Worm (Caenorhabditis elegans) whole organism, young adult: ENCODE data around the gene K08F11.1.

Experiments used
- B0019.2 ChIP-seq: fragments of 200-800 bp; sonication (Bioruptor generic); conservative IDR thresholded peaks from 2 replicates; pipeline ENCODE4 v1.3.6; 2022; ENCODE audit warnings: missing genetic modification reagents, missing genetic modification characterization, missing compliant biosample characterization
- B0035.1 ChIP-seq: sonication (generic microtip); optimal IDR thresholded peaks from 2 replicates; lab custom pipeline; 2016; ENCODE audit warnings: missing genetic modification characterization, mild to moderate bottlenecking, missing compliant biosample characterization, missing genotype, missing genetic modification reagents
- B0336.3 ChIP-seq: fragments of 200-800 bp; sonication (Bioruptor generic); IDR thresholded peaks from 2 replicates; pipeline ENCODE4 v1.3.6; 2022; ENCODE audit warnings: missing genetic modification characterization, missing compliant biosample characterization
- C17E4.6 ChIP-seq: fragments of 200-800 bp; sonication (Bioruptor generic); IDR thresholded peaks from 2 replicates; pipeline ENCODE4 v1.3.6; 2022; ENCODE audit warnings: missing genetic modification reagents, missing genetic modification characterization, missing compliant biosample characterization
- F22D6.2 ChIP-seq: sonication (generic microtip); optimal IDR thresholded peaks from 2 replicates; lab custom pipeline; 2016; ENCODE audit warnings: mild to moderate bottlenecking, missing genetic modification characterization, missing compliant biosample characterization
- F39B2.1 ChIP-seq: fragments of 200-800 bp; sonication (Bioruptor generic); IDR thresholded peaks from 2 replicates; pipeline ENCODE4 v1.3.6; 2022; ENCODE audit warnings: missing genetic modification reagents, missing genetic modification characterization, missing compliant biosample characterization
- F55B11.4 ChIP-seq: sonication (generic microtip); optimal IDR thresholded peaks from 2 replicates; lab custom pipeline; 2016; ENCODE audit warnings: missing compliant biosample characterization, missing genetic modification characterization, borderline replicate concordance; ENCODE audit not compliant: insufficient read depth
- F57A8.1 ChIP-seq: fragments of 200-800 bp; sonication (Bioruptor generic); optimal IDR thresholded peaks from 2 replicates; lab custom pipeline; 2018; ENCODE audit warnings: mild to moderate bottlenecking, missing genetic modification characterization, moderate library complexity, missing compliant biosample characterization
- F57C9.4 ChIP-seq: sonication (generic microtip); optimal IDR thresholded peaks from 2 replicates; lab custom pipeline; 2017; ENCODE audit warnings: mild to moderate bottlenecking, missing genetic modification characterization, missing compliant biosample characterization
- K11D2.4 ChIP-seq: fragments of 200-800 bp; sonication (Bioruptor generic); IDR thresholded peaks from 2 replicates; pipeline ENCODE4 v1.3.6; 2022; ENCODE audit warnings: missing genetic modification reagents, missing genetic modification characterization, missing compliant biosample characterization
- Y53G8AR.9 ChIP-seq: fragments of 200-800 bp; sonication (Bioruptor generic); conservative IDR thresholded peaks from 2 replicates; pipeline ENCODE4 v1.3.6; 2022; ENCODE audit warnings: missing genetic modification reagents, missing genetic modification characterization, missing compliant biosample characterization
- Y56A3A.18 ChIP-seq: fragments of 200-800 bp; sonication (Bioruptor generic); IDR thresholded peaks from 2 replicates; pipeline ENCODE4 v1.3.6; 2022; ENCODE audit warnings: missing genetic modification reagents, missing genetic modification characterization, missing compliant biosample characterization
- akir-1 ChIP-seq: fragments of 200-800 bp; sonication (Bioruptor generic); optimal IDR thresholded peaks from 2 replicates; lab custom pipeline; 2018; ENCODE audit warnings: mild to moderate bottlenecking, missing genetic modification characterization, moderate library complexity, missing compliant biosample characterization
- aptf-3 ChIP-seq: fragments of 200-800 bp; sonication (Bioruptor generic); IDR thresholded peaks from 2 replicates; pipeline ENCODE4 v1.3.6; 2022; ENCODE audit warnings: missing genetic modification characterization, missing compliant biosample characterization
- attf-5 ChIP-seq: fragments of 200-800 bp; sonication (Bioruptor generic); optimal IDR thresholded peaks from 2 replicates; lab custom pipeline; 2018; ENCODE audit warnings: mild to moderate bottlenecking, missing genetic modification characterization, missing compliant biosample characterization
- cebp-1 ChIP-seq, 2 experiments: fragments of 200-800 bp in 1 of 2; sonication (Bioruptor generic) in 1 of 2; sonication (generic microtip) in 1 of 2; IDR thresholded peaks in 1 of 2; optimal IDR thresholded peaks in 1 of 2; 2 replicates each; pipeline versions ENCODE4 v1.3.6 to Lab custom; 2017 to 2022; ENCODE audit warnings: missing compliant biosample characterization in 2 of 2, missing genetic modification characterization in 2 of 2, mild to moderate bottlenecking in 1 of 2, missing genetic modification reagents in 1 of 2, moderate library complexity in 1 of 2
- ceh-100 ChIP-seq: fragments of 200-800 bp; sonication (Bioruptor generic); IDR thresholded peaks from 2 replicates; pipeline ENCODE4 v1.3.6; 2022; ENCODE audit warnings: missing genetic modification reagents, missing genetic modification characterization, missing compliant biosample characterization
- ceh-79 ChIP-seq: sonication (generic microtip); optimal IDR thresholded peaks from 2 replicates; lab custom pipeline; 2017; ENCODE audit warnings: mild to moderate bottlenecking, missing genetic modification characterization, missing compliant biosample characterization
- ceh-91 ChIP-seq: fragments of 200-800 bp; sonication (Bioruptor generic); IDR thresholded peaks from 2 replicates; pipeline ENCODE4 v1.3.6; 2022; ENCODE audit warnings: missing genetic modification reagents, missing genetic modification characterization, missing compliant biosample characterization
- die-1 ChIP-seq: sonication (generic microtip); optimal IDR thresholded peaks from 2 replicates; lab custom pipeline; 2016; ENCODE audit warnings: missing genotype, mild to moderate bottlenecking, missing genetic modification characterization, missing compliant biosample characterization
- efl-1 ChIP-seq: fragments of 150-350 bp; optimal IDR thresholded peaks from 2 replicates; lab custom pipeline; 2014; ENCODE audit warnings: missing biosample characterization, missing genetic modification reagents, missing genetic modification characterization
- ets-4 ChIP-seq: fragments of 200-800 bp; sonication (Bioruptor generic); optimal IDR thresholded peaks from 2 replicates; lab custom pipeline; 2018; ENCODE audit warnings: mild to moderate bottlenecking, missing genetic modification characterization, missing compliant biosample characterization
- hmg-1.2 ChIP-seq: fragments of 200-800 bp; sonication (Bioruptor generic); IDR thresholded peaks from 2 replicates; pipeline ENCODE4 v1.3.6; 2022; ENCODE audit warnings: missing genetic modification reagents, missing genetic modification characterization, missing compliant biosample characterization
- let-526 ChIP-seq: fragments of 200-800 bp; sonication (Bioruptor generic); IDR thresholded peaks from 2 replicates; pipeline ENCODE4 v1.3.6; 2022; ENCODE audit warnings: missing genetic modification reagents, missing genetic modification characterization, missing compliant biosample characterization
- let-607 ChIP-seq, 2 experiments: fragments of 200-800 bp in 1 of 2; sonication (Bioruptor generic) in 1 of 2; sonication (generic microtip) in 1 of 2; optimal IDR thresholded peaks; 2 replicates each; lab custom pipeline; 2016 to 2018; ENCODE audit warnings: mild to moderate bottlenecking in 2 of 2, missing compliant biosample characterization in 2 of 2, missing genetic modification characterization in 2 of 2, moderate library complexity in 2 of 2, missing genotype in 1 of 2
- lin-40 ChIP-seq: sonication (generic microtip); optimal IDR thresholded peaks from 2 replicates; lab custom pipeline; 2016; ENCODE audit warnings: missing genetic modification characterization, mild to moderate bottlenecking, missing compliant biosample characterization, missing genotype, missing genetic modification reagents
- lin-54 ChIP-seq: fragments of 200-800 bp; sonication (Bioruptor generic); optimal IDR thresholded peaks from 2 replicates; lab custom pipeline; 2018; ENCODE audit warnings: mild to moderate bottlenecking, missing genetic modification characterization, missing compliant biosample characterization
- lir-1 ChIP-seq: fragments of 200-800 bp; sonication (Bioruptor generic); conservative IDR thresholded peaks from 2 replicates; pipeline ENCODE4 v1.3.6; 2022; ENCODE audit warnings: missing genetic modification reagents, missing genetic modification characterization, missing compliant biosample characterization
- madf-3 ChIP-seq: fragments of 200-800 bp; sonication (Bioruptor generic); IDR thresholded peaks from 2 replicates; pipeline ENCODE4 v1.3.6; 2022; ENCODE audit warnings: missing genetic modification reagents, missing genetic modification characterization, missing compliant biosample characterization
- mcd-1 ChIP-seq: fragments of 200-800 bp; sonication (Bioruptor generic); IDR thresholded peaks from 2 replicates; pipeline ENCODE4 v1.3.6; 2022; ENCODE audit warnings: missing genetic modification reagents, missing genetic modification characterization, missing compliant biosample characterization
- nfya-1 ChIP-seq: sonication (generic microtip); optimal IDR thresholded peaks from 2 replicates; lab custom pipeline; 2017; ENCODE audit warnings: antibody characterized with exemption, missing compliant biosample characterization, missing genetic modification characterization, borderline replicate concordance; ENCODE audit not compliant: insufficient read depth
- nfya-2 ChIP-seq: fragments of 200-800 bp; sonication (Bioruptor generic); IDR thresholded peaks from 2 replicates; pipeline ENCODE4 v1.3.6; 2022; ENCODE audit warnings: missing genetic modification reagents, missing genetic modification characterization, missing compliant biosample characterization
- nfyb-1 ChIP-seq: fragments of 200-800 bp; sonication (Bioruptor generic); IDR thresholded peaks from 2 replicates; pipeline ENCODE4 v1.3.6; 2022; ENCODE audit warnings: missing genetic modification reagents, missing genetic modification characterization, missing compliant biosample characterization
- nhr-120 ChIP-seq: fragments of 200-800 bp; sonication (Bioruptor generic); IDR thresholded peaks from 2 replicates; pipeline ENCODE4 v1.3.6; 2022; ENCODE audit warnings: missing genetic modification characterization, missing compliant biosample characterization
- nhr-80 ChIP-seq: sonication (generic microtip); optimal IDR thresholded peaks from 2 replicates; lab custom pipeline; 2016; ENCODE audit warnings: missing genetic modification characterization, missing compliant biosample characterization
- pha-4 ChIP-seq: fragments of 150-350 bp; sonication (generic microtip); optimal IDR thresholded peaks from 2 replicates; lab custom pipeline; 2014; ENCODE audit warnings: missing biosample characterization, missing genetic modification reagents, missing genetic modification characterization
- rcor-1 ChIP-seq: fragments of 200-800 bp; sonication (Bioruptor generic); IDR thresholded peaks from 2 replicates; pipeline ENCODE4 v1.3.6; 2022; ENCODE audit warnings: missing genetic modification reagents, missing genetic modification characterization, missing compliant biosample characterization
- rec-8 ChIP-seq, 2 experiments: sonication (generic microtip); optimal IDR thresholded peaks; 2 replicates each; lab custom pipeline; 2016; ENCODE audit warnings: mild to moderate bottlenecking in 2 of 2, missing genetic modification characterization in 2 of 2, missing genetic modification reagents in 2 of 2, missing genotype in 2 of 2, missing biosample characterization in 1 of 2, missing compliant biosample characterization in 1 of 2, moderate library complexity in 1 of 2
- snpc-1.1 ChIP-seq: sonication (generic microtip); optimal IDR thresholded peaks from 2 replicates; lab custom pipeline; 2017; ENCODE audit warnings: missing genetic modification characterization, mild to moderate bottlenecking, missing compliant biosample characterization, antibody characterized with exemption, moderate library complexity, missing genotype, missing genetic modification reagents; ENCODE audit not compliant: insufficient read depth
- snpc-3.4 ChIP-seq: sonication (generic microtip); optimal IDR thresholded peaks from 2 replicates; lab custom pipeline; 2017; ENCODE audit warnings: missing genetic modification characterization, mild to moderate bottlenecking, missing compliant biosample characterization, antibody characterized with exemption, moderate library complexity, missing genotype, missing genetic modification reagents
- somi-1 ChIP-seq: fragments of 200-800 bp; sonication (Bioruptor generic); optimal IDR thresholded peaks from 2 replicates; lab custom pipeline; 2018; ENCODE audit warnings: mild to moderate bottlenecking, missing genetic modification characterization, missing compliant biosample characterization
- tbp1 ChIP-seq: fragments of 200-800 bp; sonication (Bioruptor generic); optimal IDR thresholded peaks from 2 replicates; lab custom pipeline; 2018; ENCODE audit warnings: mild to moderate bottlenecking, missing genetic modification characterization, missing compliant biosample characterization
- tbx-9 ChIP-seq: sonication (generic microtip); optimal IDR thresholded peaks from 2 replicates; lab custom pipeline; 2016; ENCODE audit warnings: borderline replicate concordance, missing genetic modification characterization, inconsistent platforms, missing compliant biosample characterization
- zim-3 ChIP-seq: sonication (generic microtip); optimal IDR thresholded peaks from 2 replicates; lab custom pipeline; 2017; ENCODE audit warnings: mild to moderate bottlenecking, missing genetic modification characterization, moderate library complexity, missing compliant biosample characterization
- ztf-25 ChIP-seq: fragments of 200-800 bp; sonication (Bioruptor generic); IDR thresholded peaks from 2 replicates; pipeline ENCODE4 v1.3.6; 2022; ENCODE audit warnings: missing genetic modification reagents, missing genetic modification characterization, missing compliant biosample characterization
- ztf-28 ChIP-seq: fragments of 200-800 bp; sonication (Bioruptor generic); IDR thresholded peaks from 2 replicates; pipeline ENCODE4 v1.3.6; 2022; ENCODE audit warnings: missing genetic modification reagents, missing genetic modification characterization, missing compliant biosample characterization

K08F11.1 gene

ce11 chrIV:4749728-4750278, 25.1 kb downstream of the K08F11.1 start, which contains the start of the genes rpl-20 and Y17G9B.5 (continued):
- TF ChIP-seq B0035.1 (tag; lab: Kevin White, UChicago) (peak; percentile 96), snpc-3.4 (tag; lab: Kevin White, UChicago) (peak; percentile 98), mcd-1 (GFP tag; lab: Robert Waterston, UW) (peak; percentile 100), madf-3 (peak; percentile 99), cebp-1 (GFP tag; IDR thresholded peaks at IDR 0.05; lab: Robert Waterston, UW) (peak; percentile 93), cebp-1 (tag; optimal IDR thresholded peaks at IDR 0.05; lab: Kevin White, UChicago) (peak; percentile 99), Y56A3A.18 (GFP tag; lab: Robert Waterston, UW) (peak; percentile 99), F57C9.4 (tag; lab: Kevin White, UChicago) (peak; percentile 97), akir-1 (GFP tag; lab: Kevin White, UChicago) (peak; percentile 80), F39B2.1 (GFP tag; lab: Robert Waterston, UW) (peak; percentile 92), F22D6.2 (peak; percentile 96), F55B11.4 (tag; lab: Kevin White, UChicago) (no peak), aptf-3 (GFP tag; lab: Robert Waterston, UW) (0 out of 2 replicates have a peak, but pooled peaks have one; percentile 37), lin-54 (GFP tag; lab: Kevin White, UChicago) (peak; percentile 99), Y53G8AR.9 (GFP tag; lab: Robert Waterston, UW) (peak; percentile 100), die-1 (tag; lab: Kevin White, UChicago) (peak; percentile 91), tbp1 (peak; percentile 84), nfya-1 (tag; lab: Kevin White, UChicago) (no peak), lir-1 (GFP tag; lab: Robert Waterston, UW) (peak; percentile 99), rec-8 (tag; optimal IDR thresholded peaks at IDR 0.05; lab: Kevin White, UChicago) (peak; percentile 79 to 81), efl-1 (GFP tag; lab: Kevin White, UChicago) (peak; percentile 93), hmg-1.2 (GFP tag; lab: Robert Waterston, UW) (peak; percentile 97), nfyb-1 (GFP tag; lab: Robert Waterston, UW) (peak; percentile 99), K11D2.4 (GFP tag; lab: Robert Waterston, UW) (peak; percentile 100), ztf-28 (GFP tag; lab: Robert Waterston, UW) (peak; percentile 95), attf-5 (GFP tag; lab: Kevin White, UChicago) (peak; percentile 100), rcor-1 (GFP tag; lab: Robert Waterston, UW) (peak; percentile 99), nhr-80 (tag; lab: Kevin White, UChicago) (peak; percentile 99), nhr-120 (GFP tag; lab: Robert Waterston, UW) (peak; percentile 96), C17E4.6 (GFP tag; lab: Robert Waterston, UW) (peak; percentile 99), ets-4 (GFP tag; lab: Kevin White, UChicago) (peak; percentile 96), B0019.2 (GFP tag; lab: Robert Waterston, UW) (peak; percentile 97), ceh-91 (peak; percentile 99), B0336.3 (GFP tag; lab: Robert Waterston, UW) (peak; percentile 100), zim-3 (peak; percentile 84), ztf-25 (peak; percentile 88), F57A8.1 (GFP tag; lab: Kevin White, UChicago) (peak; percentile 84), snpc-1.1 (tag; lab: Kevin White, UChicago) (peak; percentile 92), tbx-9 (peak; percentile 42), ceh-100 (GFP tag; lab: Robert Waterston, UW) (peak; percentile 94), pha-4 (tag; lab: Kevin White, UChicago) (peak; percentile 100), let-526 (GFP tag; lab: Robert Waterston, UW) (peak; percentile 99), somi-1 (peak; percentile 100), ceh-79 (peak; percentile 90), let-607 (tag; optimal IDR thresholded peaks at IDR 0.05; lab: Kevin White, UChicago) (peak; percentile 95 to 97), lin-40 (tag; lab: Kevin White, UChicago) (peak; percentile 99), nfya-2 (GFP tag; lab: Robert Waterston, UW) (peak; percentile 95)
